Worm (Caenorhabditis elegans) whole organism, L1 larva: Measurements from ENCODE around the gene F53A2.9.

Source experiments
- aha-1 ChIP-seq: fragments of 150-350 bp; optimal IDR thresholded peaks from 2 replicates; lab custom pipeline; 2014; ENCODE audit warnings: missing biosample characterization, missing genetic modification characterization
- alr-1 ChIP-seq: fragments of 200-800 bp; sonication (Bioruptor generic); optimal IDR thresholded peaks from 2 replicates; lab custom pipeline; 2018; ENCODE audit warnings: borderline replicate concordance, mild to moderate bottlenecking, missing genetic modification characterization, missing compliant biosample characterization
- blmp-1 ChIP-seq: fragments of 150-350 bp; optimal IDR thresholded peaks from 2 replicates; lab custom pipeline; 2014; ENCODE audit warnings: missing biosample characterization, missing genetic modification characterization
- ceh-63 ChIP-seq: fragments of 200-800 bp; sonication (Bioruptor generic); optimal IDR thresholded peaks from 2 replicates; lab custom pipeline; 2018; ENCODE audit warnings: mild to moderate bottlenecking, missing genetic modification characterization, missing compliant biosample characterization
- ceh-8 ChIP-seq: fragments of 200-800 bp; sonication (Bioruptor generic); optimal IDR thresholded peaks from 2 replicates; lab custom pipeline; 2018; ENCODE audit warnings: mild to moderate bottlenecking, missing genetic modification characterization, moderate library complexity, missing compliant biosample characterization
- ceh-82 ChIP-seq, 3 experiments: fragments of 150-350 bp in 1 of 3; sonication (generic microtip) in 2 of 3; optimal IDR thresholded peaks; 2 replicates each; lab custom pipeline; 2014 to 2017; ENCODE audit warnings: missing biosample characterization in 3 of 3, missing genetic modification characterization in 3 of 3
- ceh-88 ChIP-seq: fragments of 200-800 bp; sonication (Bioruptor generic); IDR thresholded peaks from 2 replicates; pipeline ENCODE4 v1.3.6; 2022; ENCODE audit warnings: missing genetic modification characterization, missing compliant biosample characterization
- ceh-90 ChIP-seq: sonication (generic microtip); optimal IDR thresholded peaks from 2 replicates; lab custom pipeline; 2016; ENCODE audit warnings: missing genetic modification characterization, missing compliant biosample characterization
- dsc-1 ChIP-seq: sonication (generic microtip); optimal IDR thresholded peaks from 2 replicates; lab custom pipeline; 2016; ENCODE audit warnings: mild to moderate bottlenecking, missing genetic modification characterization, missing compliant biosample characterization
- efl-1 ChIP-seq, 4 experiments: fragments of 150-350 bp; optimal IDR thresholded peaks in 3 of 4; peaks in 1 of 4; 1 replicate in 1 of 4; 2 replicates in 3 of 4; lab custom pipeline; 2014; ENCODE audit warnings: missing biosample characterization in 2 of 4, missing genetic modification characterization in 2 of 4, missing genetic modification reagents in 2 of 4
- efl-3 ChIP-seq: fragments of 200-800 bp; sonication (Bioruptor generic); optimal IDR thresholded peaks from 2 replicates; lab custom pipeline; 2018; ENCODE audit warnings: mild to moderate bottlenecking, missing genetic modification characterization, missing compliant biosample characterization
- egl-13 ChIP-seq: sonication (generic microtip); optimal IDR thresholded peaks from 2 replicates; lab custom pipeline; 2016; ENCODE audit warnings: missing genotype, missing genetic modification reagents, missing genetic modification characterization, missing compliant biosample characterization
- elt-2 ChIP-seq: sonication (generic microtip); optimal IDR thresholded peaks from 2 replicates; lab custom pipeline; 2016; ENCODE audit warnings: missing genetic modification characterization, mild to moderate bottlenecking, inconsistent platforms, missing compliant biosample characterization, missing genetic modification reagents
- elt-3 ChIP-seq, 6 experiments: fragments of 150-350 bp in 1 of 6; sonication (generic microtip); optimal IDR thresholded peaks; 2 replicates each; lab custom pipeline; 2017 to 2018; ENCODE audit warnings: missing biosample characterization in 6 of 6, missing genetic modification characterization in 6 of 6, inconsistent platforms in 1 of 6
- ets-5 ChIP-seq: fragments of 200-800 bp; sonication (Bioruptor generic); IDR thresholded peaks from 2 replicates; pipeline ENCODE4 v1.3.6; 2022; ENCODE audit warnings: missing genetic modification characterization, missing compliant biosample characterization
- fkh-4 ChIP-seq: sonication (generic microtip); optimal IDR thresholded peaks from 2 replicates; lab custom pipeline; 2016; ENCODE audit warnings: missing compliant biosample characterization, missing genetic modification characterization, borderline replicate concordance
- fkh-8 ChIP-seq: sonication (generic microtip); optimal IDR thresholded peaks from 2 replicates; lab custom pipeline; 2016; ENCODE audit warnings: mild to moderate bottlenecking, missing genetic modification characterization, missing compliant biosample characterization
- fos-1 ChIP-seq: fragments of 150-350 bp; optimal IDR thresholded peaks from 2 replicates; lab custom pipeline; 2014; ENCODE audit warnings: missing biosample characterization, missing genetic modification characterization
- grh-1 ChIP-seq: fragments of 200-800 bp; sonication (Bioruptor generic); IDR thresholded peaks from 2 replicates; pipeline ENCODE4 v1.3.6; 2022; ENCODE audit warnings: missing genetic modification reagents, missing genetic modification characterization, missing compliant biosample characterization
- hlh-17 ChIP-seq: fragments of 200-800 bp; sonication (Bioruptor generic); optimal IDR thresholded peaks from 2 replicates; lab custom pipeline; 2018; ENCODE audit warnings: missing genetic modification characterization, mild to moderate bottlenecking, missing compliant biosample characterization, moderate library complexity, borderline replicate concordance
- irx-1 ChIP-seq: sonication (generic microtip); optimal IDR thresholded peaks from 2 replicates; lab custom pipeline; 2016; ENCODE audit warnings: missing genetic modification characterization, missing compliant biosample characterization
- isw-1 ChIP-seq: fragments of 200-800 bp; sonication (Bioruptor generic); IDR thresholded peaks from 2 replicates; pipeline ENCODE4 v1.3.6; 2022; ENCODE audit warnings: missing genetic modification characterization, missing compliant biosample characterization
- lin-13 ChIP-seq: fragments of 150-350 bp; optimal IDR thresholded peaks from 2 replicates; lab custom pipeline; 2014; ENCODE audit warnings: missing biosample characterization, missing genetic modification reagents, missing genetic modification characterization
- lin-14 ChIP-seq: fragments of 200-800 bp; sonication (Bioruptor generic); optimal IDR thresholded peaks from 2 replicates; lab custom pipeline; 2018; ENCODE audit warnings: mild to moderate bottlenecking, missing genetic modification characterization, moderate library complexity, missing compliant biosample characterization
- lin-15B ChIP-seq: fragments of 150-350 bp; sonication (generic microtip); optimal IDR thresholded peaks from 3 replicates; lab custom pipeline; 2014; ENCODE audit warnings: missing biosample characterization, missing genetic modification characterization
- lin-35 ChIP-seq, 2 experiments: fragments of 150-350 bp; optimal IDR thresholded peaks; 2 replicates each; lab custom pipeline; 2014; ENCODE audit warnings: missing biosample characterization in 2 of 2, missing genetic modification characterization in 2 of 2, missing genetic modification reagents in 2 of 2
- lin-39 ChIP-seq: fragments of 150-350 bp; optimal IDR thresholded peaks from 2 replicates; lab custom pipeline; 2014; ENCODE audit warnings: missing biosample characterization, missing genetic modification reagents, missing genetic modification characterization
- lsy-2 ChIP-seq, 2 experiments: fragments of 150-350 bp; optimal IDR thresholded peaks; 2 replicates each; lab custom pipeline; 2014; ENCODE audit warnings: missing biosample characterization in 2 of 2, missing genetic modification characterization in 2 of 2
- mab-9 ChIP-seq: fragments of 200-800 bp; sonication (Bioruptor generic); IDR thresholded peaks from 2 replicates; pipeline ENCODE4 v1.3.6; 2022; ENCODE audit warnings: missing genetic modification reagents, missing genetic modification characterization, missing compliant biosample characterization
- mdl-1 ChIP-seq, 2 experiments: fragments of 150-350 bp; optimal IDR thresholded peaks; 2 replicates each; lab custom pipeline; 2014 to 2017; ENCODE audit warnings: missing biosample characterization in 2 of 2, missing genetic modification characterization in 2 of 2, inconsistent platforms in 1 of 2
- mep-1 ChIP-seq: fragments of 150-350 bp; optimal IDR thresholded peaks from 2 replicates; lab custom pipeline; 2014; ENCODE audit warnings: missing biosample characterization, missing genetic modification characterization
- nhr-11 ChIP-seq: fragments of 150-350 bp; optimal IDR thresholded peaks from 2 replicates; lab custom pipeline; 2014; ENCODE audit warnings: missing biosample characterization, missing genetic modification characterization
- nhr-19 ChIP-seq: fragments of 200-800 bp; sonication (Bioruptor generic); conservative IDR thresholded peaks from 2 replicates; pipeline ENCODE4 v1.3.6; 2022; ENCODE audit warnings: missing genetic modification characterization, missing compliant biosample characterization
- nhr-20 ChIP-seq: sonication (generic microtip); optimal IDR thresholded peaks from 2 replicates; lab custom pipeline; 2016; ENCODE audit warnings: mild to moderate bottlenecking, missing genetic modification characterization, missing compliant biosample characterization
- nhr-237 ChIP-seq: fragments of 150-350 bp; optimal IDR thresholded peaks from 2 replicates; lab custom pipeline; 2014; ENCODE audit warnings: missing biosample characterization, missing genetic modification characterization
- nhr-76 ChIP-seq: sonication (generic microtip); optimal IDR thresholded peaks from 2 replicates; lab custom pipeline; 2017; ENCODE audit warnings: missing biosample characterization, missing genetic modification characterization
- nhr-77 ChIP-seq: fragments of 150-350 bp; optimal IDR thresholded peaks from 2 replicates; lab custom pipeline; 2014; ENCODE audit warnings: missing biosample characterization, missing genetic modification characterization
- nhr-84 ChIP-seq: sonication (generic microtip); optimal IDR thresholded peaks from 2 replicates; lab custom pipeline; 2017; ENCODE audit warnings: missing biosample characterization, missing genetic modification characterization
- nhr-85 ChIP-seq: sonication (generic microtip); peaks from one replicate; lab custom pipeline; 2016; ENCODE audit warnings: missing genetic modification characterization, inconsistent platforms, missing compliant biosample characterization
- nhr-90 ChIP-seq: sonication (generic microtip); optimal IDR thresholded peaks from 2 replicates; lab custom pipeline; 2016; ENCODE audit warnings: mild to moderate bottlenecking, missing genetic modification characterization, missing compliant biosample characterization; ENCODE audit not compliant: poor library complexity
- snpc-4 ChIP-seq: fragments of 150-350 bp; optimal IDR thresholded peaks from 2 replicates; lab custom pipeline; 2014; ENCODE audit warnings: missing biosample characterization, missing genetic modification characterization
- sptf-1 ChIP-seq: fragments of 150-350 bp; optimal IDR thresholded peaks from 2 replicates; lab custom pipeline; 2014; ENCODE audit warnings: missing biosample characterization, missing genetic modification characterization
- sup-37 ChIP-seq: fragments of 200-800 bp; sonication (Bioruptor generic); optimal IDR thresholded peaks from 2 replicates; lab custom pipeline; 2018; ENCODE audit warnings: mild to moderate bottlenecking, missing genetic modification characterization, missing compliant biosample characterization
- swsn-7 ChIP-seq: sonication (generic microtip); optimal IDR thresholded peaks from 2 replicates; lab custom pipeline; 2016; ENCODE audit warnings: missing genetic modification characterization, missing compliant biosample characterization
- tbx-2 ChIP-seq: sonication (generic microtip); optimal IDR thresholded peaks from 2 replicates; lab custom pipeline; 2016; ENCODE audit warnings: missing genetic modification characterization, missing compliant biosample characterization
- tlp-1 ChIP-seq: fragments of 150-350 bp; optimal IDR thresholded peaks from 2 replicates; lab custom pipeline; 2014; ENCODE audit warnings: missing biosample characterization, missing genetic modification characterization
- unc-62 ChIP-seq: fragments of 150-350 bp; optimal IDR thresholded peaks from 2 replicates; lab custom pipeline; 2014; ENCODE audit warnings: missing biosample characterization, missing genetic modification reagents, missing genetic modification characterization
- unc-98 ChIP-seq: fragments of 200-800 bp; sonication (Bioruptor generic); IDR thresholded peaks from 2 replicates; pipeline ENCODE4 v1.3.6; 2022; ENCODE audit warnings: missing genetic modification characterization, missing compliant biosample characterization
- vab-15 ChIP-seq: sonication (generic microtip); optimal IDR thresholded peaks from 2 replicates; lab custom pipeline; 2017; ENCODE audit warnings: missing genotype, mild to moderate bottlenecking, missing genetic modification characterization, missing compliant biosample characterization
- xbp-1 ChIP-seq: sonication (generic microtip); optimal IDR thresholded peaks from 2 replicates; lab custom pipeline; 2016; ENCODE audit warnings: missing genetic modification characterization, missing compliant biosample characterization
- zag-1 ChIP-seq: fragments of 150-350 bp; optimal IDR thresholded peaks from 2 replicates; lab custom pipeline; 2014; ENCODE audit warnings: missing biosample characterization, missing genetic modification characterization
- zip-4 ChIP-seq: fragments of 200-800 bp; sonication (Bioruptor generic); optimal IDR thresholded peaks from 2 replicates; lab custom pipeline; 2018; ENCODE audit warnings: mild to moderate bottlenecking, missing genetic modification characterization, moderate library complexity, missing compliant biosample characterization
- ztf-4 ChIP-seq: fragments of 150-350 bp; optimal IDR thresholded peaks from 2 replicates; lab custom pipeline; 2014; ENCODE audit warnings: missing biosample characterization, missing genetic modification characterization

Gene F53A2.9

DNA sequence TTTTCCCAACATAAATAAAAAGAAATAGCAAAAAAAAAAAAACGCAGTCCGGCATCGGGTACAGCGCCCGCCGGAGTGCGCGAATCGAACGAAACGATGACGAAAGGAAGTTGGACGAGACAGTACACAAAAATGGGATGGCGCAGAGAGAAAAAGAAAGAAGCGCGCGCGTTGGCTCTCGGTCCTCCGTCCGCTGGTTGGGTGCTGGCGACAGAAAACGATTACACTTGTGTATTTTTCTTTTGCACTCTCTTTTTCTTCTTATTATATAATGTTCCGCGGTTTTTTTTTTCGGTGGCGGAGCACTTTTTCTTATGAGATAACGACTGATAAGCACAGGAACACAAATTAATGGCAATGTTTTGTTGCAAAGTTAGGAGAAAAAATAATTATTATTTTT lies 18.1 kb upstream of the F53A2.9 start (continued):
- peak; percentile 20 to 47 for TF ChIP-seq efl-1 (optimal IDR thresholded peaks at IDR 0.05; lab: Kevin White, UChicago)
- TF ChIP-seq efl-1 (GFP tag; optimal IDR thresholded peaks at IDR 0.05 in 1 of 2; lab: Kevin White, UChicago), result peak; percentile 21 to 93
- TF ChIP-seq lsy-2 (tag; optimal IDR thresholded peaks at IDR 0.05; lab: Kevin White, UChicago), result peak; percentile 38 to 63
- TF ChIP-seq isw-1 (GFP tag; lab: Robert Waterston, UW), result no peak
- TF ChIP-seq zag-1 (tag; lab: Kevin White, UChicago), result no peak
- TF ChIP-seq elt-3 (tag; optimal IDR thresholded peaks at IDR 0.05; lab: Kevin White, UChicago), result no peak
- no peak for TF ChIP-seq ceh-88 (GFP tag; lab: Robert Waterston, UW)
- no peak for TF ChIP-seq lin-15B (tag; lab: Kevin White, UChicago)
- TF ChIP-seq grh-1 (GFP tag; lab: Robert Waterston, UW), result no peak
- TF ChIP-seq mep-1 (tag; lab: Kevin White, UChicago), result peak; percentile 27
- no peak for TF ChIP-seq ets-5 (GFP tag; lab: Robert Waterston, UW)
- no peak for TF ChIP-seq tlp-1
- TF ChIP-seq nhr-11 (tag; lab: Kevin White, UChicago), result no peak
- no peak for TF ChIP-seq ceh-63 (GFP tag; lab: Kevin White, UChicago)
- no peak for TF ChIP-seq nhr-19 (GFP tag; lab: Robert Waterston, UW)
- no peak for TF ChIP-seq lin-39 (tag; lab: Kevin White, UChicago)
- TF ChIP-seq mab-9 (GFP tag; lab: Robert Waterston, UW), result no peak
- TF ChIP-seq zip-4 (GFP tag; lab: Kevin White, UChicago), result no peak
- TF ChIP-seq sup-37 (GFP tag; lab: Kevin White, UChicago), result no peak
- peak; percentile 52 for TF ChIP-seq xbp-1
- TF ChIP-seq mdl-1 (tag; optimal IDR thresholded peaks at IDR 0.05; lab: Kevin White, UChicago), result peak in 1 of 2 experiments; percentile 44
- TF ChIP-seq fkh-4 (tag; lab: Kevin White, UChicago), result no peak
- TF ChIP-seq ceh-8 (GFP tag; lab: Kevin White, UChicago), result no peak
- TF ChIP-seq swsn-7, result peak; percentile 55
- peak; percentile 64 for TF ChIP-seq nhr-85
- no peak for TF ChIP-seq snpc-4
- no peak for TF ChIP-seq egl-13 (tag; lab: Kevin White, UChicago)
- TF ChIP-seq alr-1, result no peak
- TF ChIP-seq vab-15 (tag; lab: Kevin White, UChicago), result no peak
- no peak for TF ChIP-seq efl-3 (GFP tag; lab: Kevin White, UChicago)
- TF ChIP-seq unc-98 (GFP tag; lab: Robert Waterston, UW), result no peak
- no peak for TF ChIP-seq fos-1 (tag; lab: Kevin White, UChicago)
- TF ChIP-seq nhr-77, result peak; percentile 8
- TF ChIP-seq lin-35 (GFP tag; optimal IDR thresholded peaks at IDR 0.05; lab: Kevin White, UChicago), result peak; percentile 45 to 50
- TF ChIP-seq irx-1 (tag; lab: Kevin White, UChicago), result peak; percentile 13
- no peak for TF ChIP-seq hlh-17
- TF ChIP-seq lin-13 (GFP tag; lab: Kevin White, UChicago), result no peak
- TF ChIP-seq blmp-1, result no peak
- peak; percentile 45 for TF ChIP-seq nhr-90 (tag; lab: Kevin White, UChicago)
- TF ChIP-seq nhr-20, result peak; percentile 39
- TF ChIP-seq nhr-237, result no peak
- peak; percentile 92 for TF ChIP-seq lin-14
- TF ChIP-seq fkh-8 (tag; lab: Kevin White, UChicago), result peak; percentile 4
- no peak for TF ChIP-seq nhr-76 (tag; lab: Kevin White, UChicago)
- TF ChIP-seq ceh-82 (tag; optimal IDR thresholded peaks at IDR 0.05; lab: Kevin White, UChicago), result peak in 1 of 3 experiments; percentile 63
- peak; percentile 32 for TF ChIP-seq dsc-1 (tag; lab: Kevin White, UChicago)
- no peak for TF ChIP-seq ztf-4
- TF ChIP-seq ceh-90 (tag; lab: Kevin White, UChicago), result no peak
- TF ChIP-seq elt-2 (tag; lab: Kevin White, UChicago), result peak; percentile 70
- peak; percentile 33 for TF ChIP-seq tbx-2 (tag; lab: Kevin White, UChicago)
- no peak for TF ChIP-seq sptf-1 (tag; lab: Kevin White, UChicago)
- no peak for TF ChIP-seq aha-1 (tag; lab: Kevin White, UChicago)
- no peak for TF ChIP-seq nhr-84
- no peak for TF ChIP-seq unc-62
